Worm (Caenorhabditis elegans): ENCODE data around the gene Y38A10A.2.

DNA sequence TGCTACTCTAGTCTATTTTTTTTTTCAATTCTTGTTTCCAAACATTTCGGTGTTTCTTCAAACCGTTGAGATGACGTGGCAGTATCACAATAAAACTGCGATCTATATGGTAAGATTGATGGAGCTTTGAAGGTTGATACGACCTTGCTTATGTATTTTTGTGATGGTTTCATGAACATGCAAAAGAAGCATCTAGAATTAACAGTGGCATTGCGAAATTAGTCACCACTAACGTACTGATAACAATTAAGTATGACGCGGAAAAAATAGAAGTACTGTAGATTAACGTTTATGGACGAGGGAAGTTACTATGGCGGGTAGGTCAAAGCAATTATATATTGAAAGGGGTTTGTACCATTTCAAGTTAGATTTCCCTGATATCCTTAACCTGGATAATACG, 50.8 kb downstream of the Y38A10A.2 start:
- TF ChIP-seq nhr-76 (tag; optimal IDR thresholded peaks at IDR 0.05) (no peak), pha-4 (tag; optimal IDR thresholded peaks at IDR 0.05) (no peak), ceh-82 (tag; optimal IDR thresholded peaks at IDR 0.05) (no peak), aly-2 (tag; optimal IDR thresholded peaks at IDR 0.05) (no peak), unc-62 (GFP tag; optimal IDR thresholded peaks at IDR 0.05) (no peak), nhr-28 (tag; optimal IDR thresholded peaks at IDR 0.05) (no peak), egl-27 (tag; optimal IDR thresholded peaks at IDR 0.05) (no peak), nhr-25 (tag; optimal IDR thresholded peaks at IDR 0.05) (no peak), lsy-12 (tag; optimal IDR thresholded peaks at IDR 0.05) (no peak), nhr-77 (tag; optimal IDR thresholded peaks at IDR 0.05) (no peak), hmg-11 (tag; optimal IDR thresholded peaks at IDR 0.05) (no peak), lin-39 (tag; optimal IDR thresholded peaks at IDR 0.05) (no peak)
